Worm (Caenorhabditis elegans): Measurements from ENCODE around the gene K03B4.2.

DNA sequence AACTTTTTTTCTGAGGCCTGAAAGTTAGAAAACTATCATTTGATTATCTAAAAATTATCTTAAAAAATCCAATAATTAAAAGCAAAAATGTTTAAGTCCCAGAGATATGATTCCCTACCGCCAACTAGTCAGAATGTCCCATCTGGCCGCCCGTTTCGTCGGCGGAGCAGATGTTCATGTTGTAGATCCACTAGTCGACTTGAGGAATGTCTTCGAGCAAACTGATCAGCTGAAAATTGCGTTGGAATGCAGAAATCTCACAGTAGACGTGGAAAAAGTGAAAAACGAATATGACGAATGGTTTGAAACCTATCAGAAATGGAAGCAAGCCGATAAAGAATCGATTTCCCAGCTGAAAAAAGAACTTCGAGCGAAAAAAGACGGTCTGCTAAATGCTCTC is 1.4 kb downstream of the K03B4.2 start, which contains the start of gene K03B4.1:
- TF ChIP-seq nhr-90 (tag; optimal IDR thresholded peaks at IDR 0.05; ENCODE audit: poor library complexity) = no peak
- TF ChIP-seq nhr-11 (tag; optimal IDR thresholded peaks at IDR 0.05) = no peak
- no peak for TF ChIP-seq mef-2 (tag; optimal IDR thresholded peaks at IDR 0.05)
- TF ChIP-seq nhr-84 (tag; optimal IDR thresholded peaks at IDR 0.05) = no peak
- TF ChIP-seq aha-1 (tag; optimal IDR thresholded peaks at IDR 0.05) = no peak
- no peak for TF ChIP-seq pax-3 (tag; optimal IDR thresholded peaks at IDR 0.05)
- TF ChIP-seq skn-1 (tag; optimal IDR thresholded peaks at IDR 0.05) = no peak
- TF ChIP-seq fkh-10 (GFP tag; optimal IDR thresholded peaks at IDR 0.05) = no peak
- TF ChIP-seq nhr-28 (tag; optimal IDR thresholded peaks at IDR 0.05) = no peak
- TF ChIP-seq snpc-4 (tag; optimal IDR thresholded peaks at IDR 0.05) = no peak
- TF ChIP-seq pag-3 (tag; optimal IDR thresholded peaks at IDR 0.05; ENCODE audit: borderline replicate concordance, insufficient read depth) = no peak
- no peak for TF ChIP-seq dpl-1 (GFP tag; optimal IDR thresholded peaks at IDR 0.05)
- TF ChIP-seq unc-62 (GFP tag; optimal IDR thresholded peaks at IDR 0.05) = no peak
- TF ChIP-seq lin-39 (tag; optimal IDR thresholded peaks at IDR 0.05) = no peak

Data from whole organism, L1 larva.